Worm (Caenorhabditis elegans): ENCODE data around the gene B0462.4.
"Not testable (repeated sequence)": the region's sequence is repeated elsewhere in the genome, so short reads cannot be mapped to it uniquely, and the experiment has no call there.

Gene B0462.4

DNA sequence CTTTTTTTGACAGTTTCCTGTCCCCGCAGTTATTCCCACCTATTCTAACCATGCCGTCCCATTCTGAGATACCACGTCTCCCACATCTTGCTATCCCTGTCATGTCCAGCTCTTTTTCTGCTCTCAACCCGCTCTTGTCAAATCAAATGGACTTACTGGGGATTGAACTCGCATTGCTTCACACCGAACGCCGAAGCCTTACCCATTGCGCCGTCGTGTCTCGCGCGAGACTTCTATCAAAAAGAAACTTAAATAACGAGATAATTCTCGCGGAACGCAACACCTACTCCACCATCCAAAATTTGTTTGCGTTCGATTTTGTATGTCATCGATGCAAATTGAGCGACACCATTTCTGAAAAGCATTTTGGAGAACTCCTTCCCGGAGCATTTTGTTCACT, 13.2 kb upstream of the B0462.4 start:
- TF ChIP-seq hmg-4 (GFP tag; optimal IDR thresholded peaks at IDR 0.05) (no peak), tra-4 (tag; optimal IDR thresholded peaks at IDR 0.05) (no peak), scrt-1 (GFP tag; IDR thresholded peaks at IDR 0.05) (no peak), ama-1 (optimal IDR thresholded peaks at IDR 0.05) (no peak), ceh-13 (GFP tag; optimal IDR thresholded peaks at IDR 0.05) (no peak), B0310.2 (tag; optimal IDR thresholded peaks at IDR 0.05) (no peak), hmbx-1 (tag; optimal IDR thresholded peaks at IDR 0.05) (no peak), tbx-11 (GFP tag; IDR thresholded peaks at IDR 0.05) (no peak), F13C5.2 (tag; optimal IDR thresholded peaks at IDR 0.05) (no peak), tbx-37 (GFP tag; conservative IDR thresholded peaks at IDR 0.05) (no peak), pes-1 (GFP tag; IDR thresholded peaks at IDR 0.05) (no peak), ets-7 (tag; optimal IDR thresholded peaks at IDR 0.05) (no peak), flt-1 (GFP tag; IDR thresholded peaks at IDR 0.05) (no peak)

DNA sequence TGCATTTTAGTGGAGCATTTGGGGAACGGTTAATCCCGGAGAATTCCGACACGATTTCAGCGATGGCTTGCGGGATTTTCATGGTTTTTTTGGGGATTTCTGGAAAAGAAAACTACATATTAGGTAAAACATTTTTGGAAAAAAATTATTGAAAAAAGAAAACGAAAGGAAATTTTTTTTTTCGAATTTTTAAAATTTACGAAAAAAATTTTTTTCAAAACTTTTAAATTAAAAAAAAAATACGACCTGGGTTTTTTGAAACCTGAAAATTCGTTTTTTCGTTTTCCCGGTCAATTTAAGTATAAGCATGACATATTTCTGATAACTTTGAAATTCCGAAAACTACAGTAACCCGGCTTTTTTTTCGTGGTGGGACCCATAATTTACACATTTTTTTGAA, 8.8 kb upstream of the B0462.4 start, which contains the start of gene C08E8.10:
C08E8.10 (minus strand) TSS at position 101 of the 400 bp plus-strand sequence.
- TF ChIP-seq hmbx-1 (tag; optimal IDR thresholded peaks at IDR 0.05), result no peak
- TF ChIP-seq ets-7 (tag; optimal IDR thresholded peaks at IDR 0.05), result no peak
- no peak for TF ChIP-seq aly-1 (tag; optimal IDR thresholded peaks at IDR 0.05)
- no peak for TF ChIP-seq flt-1 (GFP tag; IDR thresholded peaks at IDR 0.05)
- TF ChIP-seq F13C5.2 (tag; optimal IDR thresholded peaks at IDR 0.05), result no peak
- TF ChIP-seq tbx-37 (GFP tag; conservative IDR thresholded peaks at IDR 0.05), result no peak

DNA sequence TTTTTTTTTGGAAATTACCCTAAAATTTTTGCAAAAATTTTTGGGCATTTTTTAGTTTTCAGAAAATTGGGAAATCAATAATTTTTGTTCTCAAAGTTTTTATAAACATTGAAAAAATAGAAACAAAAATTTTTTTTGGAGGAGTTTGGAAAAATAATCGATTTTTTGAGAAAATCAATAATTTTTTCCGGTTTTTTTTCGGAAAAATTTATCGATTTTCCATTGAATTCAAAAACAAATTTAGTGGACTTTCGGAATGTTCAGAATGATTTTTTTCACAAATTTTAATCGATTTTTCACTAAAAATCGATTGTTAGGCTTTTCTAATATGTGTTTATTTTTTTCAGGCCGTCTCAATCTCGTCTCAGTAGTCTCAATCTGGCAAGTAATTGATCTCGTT, 6.7 kb upstream of the B0462.4 start:
- TF ChIP-seq tbx-37 (GFP tag; conservative IDR thresholded peaks at IDR 0.05), result no peak
- no peak for TF ChIP-seq tbx-11 (GFP tag; IDR thresholded peaks at IDR 0.05)
- no peak for TF ChIP-seq flt-1 (GFP tag; IDR thresholded peaks at IDR 0.05)
- TF ChIP-seq scrt-1 (GFP tag; IDR thresholded peaks at IDR 0.05), result no peak
- no peak for TF ChIP-seq hmbx-1 (tag; optimal IDR thresholded peaks at IDR 0.05)
- TF ChIP-seq ceh-36 (tag; optimal IDR thresholded peaks at IDR 0.05), result no peak
- TF ChIP-seq hnd-1 (tag; optimal IDR thresholded peaks at IDR 0.05), result no peak
- no peak for TF ChIP-seq ets-7 (tag; optimal IDR thresholded peaks at IDR 0.05)
- TF ChIP-seq tra-4 (tag; optimal IDR thresholded peaks at IDR 0.05), result no peak
- TF ChIP-seq sea-1 (GFP tag; conservative IDR thresholded peaks at IDR 0.05), result no peak
- no peak for TF ChIP-seq B0310.2 (tag; optimal IDR thresholded peaks at IDR 0.05)
- TF ChIP-seq F13C5.2 (tag; optimal IDR thresholded peaks at IDR 0.05), result no peak
- no peak for TF ChIP-seq aly-1 (tag; optimal IDR thresholded peaks at IDR 0.05)
- TF ChIP-seq ama-1 (optimal IDR thresholded peaks at IDR 0.05), result no peak
- TF ChIP-seq pes-1 (GFP tag; IDR thresholded peaks at IDR 0.05), result no peak
- no peak for TF ChIP-seq ceh-13 (GFP tag; optimal IDR thresholded peaks at IDR 0.05)
- TF ChIP-seq hmg-4 (GFP tag; optimal IDR thresholded peaks at IDR 0.05), result no peak

DNA sequence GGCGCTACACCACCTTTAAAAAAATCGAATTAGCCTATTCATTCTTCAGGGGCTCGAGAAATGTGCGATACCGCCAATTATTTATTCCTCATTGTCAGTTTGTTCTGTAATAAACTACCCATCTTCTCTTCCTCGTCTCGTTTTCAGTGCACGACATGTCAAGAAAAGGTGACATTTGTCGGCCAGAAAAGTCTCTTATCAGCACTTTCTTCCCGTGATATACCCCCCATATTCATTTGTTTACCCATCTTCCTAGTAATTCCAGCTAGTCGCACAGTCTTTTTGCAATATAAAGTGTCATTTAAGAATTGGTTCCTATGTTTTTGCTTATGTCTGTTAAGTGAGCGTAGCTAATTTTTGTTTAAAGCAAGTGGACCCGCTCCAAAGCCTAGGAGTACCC, 6.5 kb downstream of the B0462.4 start:
- TF ChIP-seq tbx-11 (GFP tag; IDR thresholded peaks at IDR 0.05) (no peak), ceh-36 (tag; optimal IDR thresholded peaks at IDR 0.05) (no peak), sea-1 (GFP tag; conservative IDR thresholded peaks at IDR 0.05) (no peak), B0310.2 (tag; optimal IDR thresholded peaks at IDR 0.05) (no peak), hnd-1 (tag; optimal IDR thresholded peaks at IDR 0.05) (no peak), scrt-1 (GFP tag; IDR thresholded peaks at IDR 0.05) (no peak), F13C5.2 (tag; optimal IDR thresholded peaks at IDR 0.05) (no peak), ets-7 (tag; optimal IDR thresholded peaks at IDR 0.05) (no peak), pes-1 (GFP tag; IDR thresholded peaks at IDR 0.05) (no peak), aly-1 (tag; optimal IDR thresholded peaks at IDR 0.05) (no peak), hmg-4 (GFP tag; optimal IDR thresholded peaks at IDR 0.05) (no peak), hmbx-1 (tag; optimal IDR thresholded peaks at IDR 0.05) (no peak), ceh-13 (GFP tag; optimal IDR thresholded peaks at IDR 0.05) (no peak)

DNA sequence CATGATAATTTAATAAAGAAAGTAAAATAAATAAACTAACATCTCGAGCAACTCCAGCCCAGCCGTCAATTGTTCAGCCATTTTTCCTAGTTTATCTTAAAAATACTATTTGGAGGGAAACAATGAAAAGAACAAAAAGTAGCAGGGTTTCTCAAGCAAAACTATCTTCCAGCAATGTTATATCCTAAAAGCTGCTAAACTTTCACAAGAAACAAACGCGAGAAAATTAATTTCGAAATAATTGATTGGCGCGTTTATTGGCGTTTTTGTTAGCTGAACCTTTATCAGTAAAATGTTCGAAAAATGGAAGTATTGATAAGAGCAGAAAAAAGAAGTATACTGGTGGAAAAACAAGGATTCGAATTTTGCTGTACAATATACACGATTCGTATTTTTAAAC, 7.8 kb downstream of the B0462.4 start, which contains the start of gene B0462.5:
B0462.5 (minus strand) TSS at position 101 of the 400 bp plus-strand sequence.
- TF ChIP-seq tbx-11 (GFP tag; IDR thresholded peaks at IDR 0.05), result no peak
- TF ChIP-seq hmbx-1 (tag; optimal IDR thresholded peaks at IDR 0.05), result no peak
- TF ChIP-seq ets-7 (tag; optimal IDR thresholded peaks at IDR 0.05), result no peak
- no peak for TF ChIP-seq hmg-4 (GFP tag; optimal IDR thresholded peaks at IDR 0.05)
- no peak for TF ChIP-seq B0310.2 (tag; optimal IDR thresholded peaks at IDR 0.05)
- TF ChIP-seq pes-1 (GFP tag; IDR thresholded peaks at IDR 0.05), result no peak
- TF ChIP-seq scrt-1 (GFP tag; IDR thresholded peaks at IDR 0.05), result no peak
- no peak for TF ChIP-seq aly-1 (tag; optimal IDR thresholded peaks at IDR 0.05)
- TF ChIP-seq ceh-13 (GFP tag; optimal IDR thresholded peaks at IDR 0.05), result no peak
- TF ChIP-seq ceh-36 (tag; optimal IDR thresholded peaks at IDR 0.05), result no peak

DNA sequence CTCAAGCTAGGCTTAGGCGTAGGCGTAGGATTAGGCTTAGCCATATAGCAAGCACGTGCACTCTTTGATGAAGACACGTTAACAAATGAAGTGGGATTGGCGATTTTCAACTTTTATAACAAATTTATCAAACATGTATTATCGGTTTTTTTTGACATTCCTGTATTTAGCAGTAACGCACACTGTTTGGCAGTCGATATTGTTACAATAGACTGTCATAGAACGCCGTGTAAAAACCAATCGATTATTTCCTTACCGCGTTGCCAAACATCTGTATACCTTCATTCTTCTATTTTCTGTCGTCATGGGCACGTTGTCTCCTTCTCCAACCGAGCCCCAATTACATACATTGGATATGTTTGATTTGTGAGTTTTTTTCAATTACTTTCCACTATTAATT, 12.7 kb downstream of the B0462.4 start, which contains the start of gene fbxb-119:
fbxb-119 (plus strand) TSS at position 301 of the 400 bp plus-strand sequence.
- no peak for TF ChIP-seq scrt-1 (GFP tag; IDR thresholded peaks at IDR 0.05)

DNA sequence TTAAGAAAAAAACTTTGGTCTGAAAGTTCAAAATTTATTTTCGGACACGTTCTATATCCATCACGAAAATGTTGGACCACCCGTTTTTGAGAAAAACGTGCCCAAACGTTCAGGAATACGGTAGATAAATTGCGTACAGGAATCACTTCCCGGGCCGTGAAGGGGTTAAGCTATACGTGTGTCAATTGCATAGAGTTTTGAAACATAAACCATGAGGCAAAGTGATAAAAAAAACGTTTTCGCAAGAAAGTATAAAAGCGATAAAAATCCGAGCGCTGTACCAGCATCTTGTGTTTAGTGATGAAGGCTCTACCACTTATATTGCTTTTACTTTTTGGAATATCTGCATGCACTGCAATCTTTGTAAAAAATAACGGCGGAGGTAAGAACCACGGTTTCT, 28.6 kb downstream of the B0462.4 start, which contains the start of gene Y51A2A.6:
Y51A2A.6 (plus strand) TSS at position 301 of the 400 bp plus-strand sequence.
- TF ChIP-seq aly-1 (tag; optimal IDR thresholded peaks at IDR 0.05); B0310.2 (tag; optimal IDR thresholded peaks at IDR 0.05); scrt-1 (GFP tag; IDR thresholded peaks at IDR 0.05): not testable (repeated sequence)

DNA sequence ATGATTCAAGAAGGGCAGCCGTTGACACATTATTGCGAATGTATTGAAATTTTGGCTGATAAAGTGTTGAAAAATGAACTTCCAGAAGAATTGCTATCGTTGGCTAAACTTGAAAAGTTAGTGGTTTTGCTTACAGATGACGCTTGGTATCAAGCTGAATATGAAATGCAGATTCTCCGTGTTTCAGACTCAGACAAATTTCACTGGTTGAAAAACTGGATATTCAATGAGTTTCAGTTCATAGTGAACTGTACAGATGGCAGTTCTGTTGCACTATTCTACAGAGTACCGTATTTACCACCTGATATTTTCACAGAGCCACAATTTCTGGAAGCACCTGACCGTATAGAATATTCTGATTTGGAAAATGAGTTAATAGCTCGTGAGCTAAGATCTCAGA, 31.7 kb downstream of the B0462.4 start:
- TF ChIP-seq F13C5.2 (tag; optimal IDR thresholded peaks at IDR 0.05) (no peak), sea-1 (GFP tag; conservative IDR thresholded peaks at IDR 0.05) (no peak), ets-7 (tag; optimal IDR thresholded peaks at IDR 0.05) (no peak), ceh-13 (GFP tag; optimal IDR thresholded peaks at IDR 0.05) (no peak), tbx-37 (GFP tag; conservative IDR thresholded peaks at IDR 0.05) (no peak), ama-1 (optimal IDR thresholded peaks at IDR 0.05) (no peak), hmg-4 (GFP tag; optimal IDR thresholded peaks at IDR 0.05) (no peak), tra-4 (tag; optimal IDR thresholded peaks at IDR 0.05) (no peak)
